Fruit fly (Drosophila melanogaster): ENCODE measurements around the gene Men-b.
A peak's percentile ranks its signal among the peaks of the same experiment; 100 is the strongest.

Gene Men-b

dm6 chr3R:27116465-27117092 is 34.9 kb upstream of the Men-b start, which contains the start of the genes CG6066 and CG5880 (continued):
- no peak for TF ChIP-seq CG30403 (GFP tag; optimal IDR thresholded peaks at IDR 0.05)
- TF ChIP-seq al (GFP tag; IDR thresholded peaks at IDR 0.05): no peak
- TF ChIP-seq row (GFP tag; IDR thresholded peaks at IDR 0.05): 0 out of 3 replicates have a peak, but pooled peaks have one; percentile 7
- TF ChIP-seq CG13775 (GFP tag; optimal IDR thresholded peaks at IDR 0.05): no peak
- TF ChIP-seq CG31365 (tag; optimal IDR thresholded peaks at IDR 0.05): no peak
- TF ChIP-seq Dad (GFP tag; optimal IDR thresholded peaks at IDR 0.05): no peak
- no peak for TF ChIP-seq eve (GFP tag; optimal IDR thresholded peaks at IDR 0.05)
- TF ChIP-seq Oli (tag; optimal IDR thresholded peaks at IDR 0.05): no peak
- no peak for TF ChIP-seq toy (GFP tag; IDR thresholded peaks at IDR 0.05)
- TF ChIP-seq Sin3A (optimal IDR thresholded peaks at IDR 0.05): peak; percentile 76
- TF ChIP-seq Max (GFP tag; optimal IDR thresholded peaks at IDR 0.05): no peak
- no peak for TF ChIP-seq CG14014 (GFP tag; IDR thresholded peaks at IDR 0.05)
- no peak for TF ChIP-seq phol (tag; optimal IDR thresholded peaks at IDR 0.05)
- no peak for TF ChIP-seq tll (GFP tag; optimal IDR thresholded peaks at IDR 0.05)
- no peak for TF ChIP-seq MTF-1 (GFP tag; optimal IDR thresholded peaks at IDR 0.05; ENCODE audit: borderline replicate concordance)
- peak; percentile 32 for TF ChIP-seq Dp (GFP tag; optimal IDR thresholded peaks at IDR 0.05)
- TF ChIP-seq tin (GFP tag; optimal IDR thresholded peaks at IDR 0.05): no peak
- no peak for TF ChIP-seq CG1024 (GFP tag; IDR thresholded peaks at IDR 0.05)
- TF ChIP-seq CG7745 (tag; optimal IDR thresholded peaks at IDR 0.05): no peak
- no peak for TF ChIP-seq Dip2 (GFP tag; IDR thresholded peaks at IDR 0.05)
- TF ChIP-seq CG12744 (GFP tag; optimal IDR thresholded peaks at IDR 0.05): no peak
- TF ChIP-seq CG5180 (GFP tag; optimal IDR thresholded peaks at IDR 0.05): no peak
- no peak for TF ChIP-seq danr (GFP tag; IDR thresholded peaks at IDR 0.05)
- no peak for TF ChIP-seq CG11085 (GFP tag; IDR thresholded peaks at IDR 0.05)
- no peak for TF ChIP-seq CG1647 (GFP tag; optimal IDR thresholded peaks at IDR 0.05)
- no peak for TF ChIP-seq D19A (tag; optimal IDR thresholded peaks at IDR 0.05)
- TF ChIP-seq bigmax (GFP tag; optimal IDR thresholded peaks at IDR 0.05): no peak
- TF ChIP-seq Sox100B (GFP tag; optimal IDR thresholded peaks at IDR 0.05): no peak
- no peak for TF ChIP-seq CG10462 (GFP tag; optimal IDR thresholded peaks at IDR 0.05)
- TF ChIP-seq CG9727 (GFP tag; optimal IDR thresholded peaks at IDR 0.05): no peak
- no peak for TF ChIP-seq Rx (GFP tag; IDR thresholded peaks at IDR 0.05)
- TF ChIP-seq HLH4C (GFP tag; IDR thresholded peaks at IDR 0.05; ENCODE audit: partially characterized antibody): peak; percentile 87
- no peak for TF ChIP-seq CG11695 (GFP tag; IDR thresholded peaks at IDR 0.05)
- no peak for TF ChIP-seq CG1233 (GFP tag; optimal IDR thresholded peaks at IDR 0.05)
- no peak for TF ChIP-seq otp (GFP tag; IDR thresholded peaks at IDR 0.05)
- peak; percentile 63 for TF ChIP-seq MESR4 (GFP tag; optimal IDR thresholded peaks at IDR 0.05)
- TF ChIP-seq jing (GFP tag; optimal IDR thresholded peaks at IDR 0.05): no peak
- TF ChIP-seq tup (GFP tag; optimal IDR thresholded peaks at IDR 0.05): no peak
- peak; percentile 85 for TF ChIP-seq amos (GFP tag; IDR thresholded peaks at IDR 0.05; ENCODE audit: partially characterized antibody)
- TF ChIP-seq CG8089 (GFP tag; optimal IDR thresholded peaks at IDR 0.05): no peak
- peak; percentile 89 for TF ChIP-seq CG34224 (GFP tag; IDR thresholded peaks at IDR 0.05; ENCODE audit: partially characterized antibody)
- TF ChIP-seq CG12769 (tag; optimal IDR thresholded peaks at IDR 0.05): no peak
- TF ChIP-seq CG18262 (tag; optimal IDR thresholded peaks at IDR 0.05): no peak
- no peak for TF ChIP-seq Poxn (GFP tag; IDR thresholded peaks at IDR 0.05)
- TF ChIP-seq Usf (GFP tag; optimal IDR thresholded peaks at IDR 0.05): no peak
- peak; percentile 72 for TF ChIP-seq CG14860 (GFP tag; IDR thresholded peaks at IDR 0.05; ENCODE audit: partially characterized antibody)
- no peak for TF ChIP-seq emc (GFP tag; optimal IDR thresholded peaks at IDR 0.05)
- TF ChIP-seq lab (GFP tag; optimal IDR thresholded peaks at IDR 0.05): no peak
- TF ChIP-seq CG8765 (GFP tag; IDR thresholded peaks at IDR 0.05): no peak
- no peak for TF ChIP-seq CG17612 (GFP tag; IDR thresholded peaks at IDR 0.05)
- no peak for TF ChIP-seq CG17359 (tag; optimal IDR thresholded peaks at IDR 0.05)

Data from whole organism, embryonic.